Worm (Caenorhabditis elegans) whole organism, L2 larva: Measurements from ENCODE around the gene nep-4.
"Not testable (repeated sequence)": the region's sequence is repeated elsewhere in the genome, so short reads cannot be mapped to it uniquely, and the experiment has no call there.

Source experiments
- ZK546.5 ChIP-seq: sonication (generic microtip); optimal IDR thresholded peaks from 2 replicates; lab custom pipeline; 2017; ENCODE audit warnings: missing biosample characterization, missing genetic modification characterization
- alr-1 ChIP-seq: fragments of 150-350 bp; optimal IDR thresholded peaks from 2 replicates; lab custom pipeline; 2014; ENCODE audit warnings: missing biosample characterization, missing genetic modification characterization
- ama-1 ChIP-seq: fragments of 150-350 bp; optimal IDR thresholded peaks from 2 replicates; lab custom pipeline; 2018; ENCODE audit warnings: inconsistent platforms
- ceh-16 ChIP-seq: fragments of 150-350 bp; optimal IDR thresholded peaks from 2 replicates; lab custom pipeline; 2014; ENCODE audit warnings: missing biosample characterization, missing genetic modification characterization
- dmd-4 ChIP-seq: sonication (generic microtip); optimal IDR thresholded peaks from 2 replicates; lab custom pipeline; 2017; ENCODE audit warnings: missing biosample characterization, missing genetic modification characterization
- elt-1 ChIP-seq: fragments of 150-350 bp; optimal IDR thresholded peaks from 2 replicates; lab custom pipeline; 2014; ENCODE audit warnings: missing biosample characterization, missing genetic modification characterization
- lin-11 ChIP-seq: fragments of 150-350 bp; sonication (generic microtip); optimal IDR thresholded peaks from 2 replicates; lab custom pipeline; 2014; ENCODE audit warnings: missing biosample characterization, missing genetic modification characterization, inconsistent platforms, mixed read lengths
- mdl-1 ChIP-seq, 2 experiments: fragments of 150-350 bp in 1 of 2; sonication (generic microtip) in 1 of 2; optimal IDR thresholded peaks; 2 replicates each; lab custom pipeline; 2017; ENCODE audit warnings: missing biosample characterization in 2 of 2, missing genetic modification characterization in 2 of 2
- nhr-11 ChIP-seq: fragments of 150-350 bp; optimal IDR thresholded peaks from 2 replicates; lab custom pipeline; 2014; ENCODE audit warnings: missing biosample characterization, missing genetic modification characterization
- nhr-12 ChIP-seq: fragments of 150-350 bp; optimal IDR thresholded peaks from 2 replicates; lab custom pipeline; 2014; ENCODE audit warnings: missing biosample characterization, missing genetic modification characterization
- nhr-25 ChIP-seq: fragments of 150-350 bp; sonication (generic microtip); optimal IDR thresholded peaks from 3 replicates; lab custom pipeline; 2014; ENCODE audit warnings: missing biosample characterization, missing genetic modification characterization
- snpc-4 ChIP-seq: fragments of 150-350 bp; optimal IDR thresholded peaks from 2 replicates; lab custom pipeline; 2014; ENCODE audit warnings: missing biosample characterization, missing genetic modification characterization
- ztf-11 ChIP-seq: sonication (generic microtip); optimal IDR thresholded peaks from 2 replicates; lab custom pipeline; 2017; ENCODE audit warnings: missing biosample characterization, missing genetic modification characterization
- ztf-4 ChIP-seq: fragments of 150-350 bp; optimal IDR thresholded peaks from 2 replicates; lab custom pipeline; 2014; ENCODE audit warnings: missing biosample characterization, missing genetic modification characterization

DNA sequence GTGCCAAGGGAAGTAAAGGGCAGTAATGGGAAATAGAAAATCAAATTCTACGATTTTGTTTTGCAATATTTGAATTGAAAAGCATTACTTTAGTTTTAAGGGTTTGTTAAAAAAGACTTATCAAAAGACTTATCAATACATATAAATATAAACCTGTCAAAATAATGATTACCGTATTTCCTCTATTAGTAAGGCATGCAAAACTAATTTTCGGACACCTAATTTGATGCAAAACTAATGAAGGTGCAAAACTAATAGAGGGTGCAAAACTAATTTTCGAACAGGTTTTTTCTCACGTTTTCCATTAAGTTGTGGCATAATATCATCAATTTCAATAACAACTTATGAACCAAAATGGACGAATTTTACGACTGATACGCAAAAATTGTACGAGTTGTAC is 18.6 kb upstream of the nep-4 start, which contains the start of gene F41C6.6:
- TF ChIP-seq ama-1; nhr-25 (tag; lab: Kevin White, UChicago); ZK546.5 (tag; lab: Kevin White, UChicago); nhr-12 (tag; lab: Kevin White, UChicago); snpc-4 (tag; lab: Kevin White, UChicago); alr-1 (tag; lab: Kevin White, UChicago); nhr-11 (tag; lab: Kevin White, UChicago); mdl-1 (tag; optimal IDR thresholded peaks at IDR 0.05; lab: Kevin White, UChicago); elt-1 (tag; lab: Kevin White, UChicago); ztf-4; dmd-4 (tag; lab: Kevin White, UChicago); ceh-16 (tag; lab: Kevin White, UChicago); lin-11 (tag; lab: Kevin White, UChicago); ztf-11 (tag; lab: Kevin White, UChicago): not testable (repeated sequence)
